Worm (Caenorhabditis elegans) whole organism, L1 larva: ENCODE data around the gene Y75B7AL.2.
A peak's percentile ranks its signal among the peaks of the same experiment; 100 is the strongest.

Source experiments
- C04F5.9 ChIP-seq: sonication (generic microtip); optimal IDR thresholded peaks from 2 replicates; lab custom pipeline; 2016; ENCODE audit warnings: missing genetic modification characterization, missing compliant biosample characterization
- C34B4.2 ChIP-seq: sonication (generic microtip); optimal IDR thresholded peaks from 2 replicates; lab custom pipeline; 2017; ENCODE audit warnings: mild to moderate bottlenecking, missing genetic modification characterization, missing compliant biosample characterization
- F16B12.6 ChIP-seq: fragments of 150-350 bp; optimal IDR thresholded peaks from 2 replicates; lab custom pipeline; 2014; ENCODE audit warnings: missing biosample characterization, missing genetic modification characterization
- Y116A8C.19 ChIP-seq: sonication (generic microtip); optimal IDR thresholded peaks from 2 replicates; lab custom pipeline; 2016; ENCODE audit warnings: missing compliant biosample characterization, missing genetic modification characterization, borderline replicate concordance
- aly-2 ChIP-seq: fragments of 150-350 bp; optimal IDR thresholded peaks from 2 replicates; lab custom pipeline; 2014; ENCODE audit warnings: missing biosample characterization, missing genetic modification characterization
- blmp-1 ChIP-seq: fragments of 150-350 bp; optimal IDR thresholded peaks from 2 replicates; lab custom pipeline; 2014; ENCODE audit warnings: missing biosample characterization, missing genetic modification characterization
- ceh-63 ChIP-seq: fragments of 200-800 bp; sonication (Bioruptor generic); optimal IDR thresholded peaks from 2 replicates; lab custom pipeline; 2018; ENCODE audit warnings: mild to moderate bottlenecking, missing genetic modification characterization, missing compliant biosample characterization
- ceh-8 ChIP-seq: fragments of 200-800 bp; sonication (Bioruptor generic); optimal IDR thresholded peaks from 2 replicates; lab custom pipeline; 2018; ENCODE audit warnings: mild to moderate bottlenecking, missing genetic modification characterization, moderate library complexity, missing compliant biosample characterization
- ceh-82 ChIP-seq, 3 experiments: fragments of 150-350 bp in 1 of 3; sonication (generic microtip) in 2 of 3; optimal IDR thresholded peaks; 2 replicates each; lab custom pipeline; 2014 to 2017; ENCODE audit warnings: missing biosample characterization in 3 of 3, missing genetic modification characterization in 3 of 3
- ceh-90 ChIP-seq: sonication (generic microtip); optimal IDR thresholded peaks from 2 replicates; lab custom pipeline; 2016; ENCODE audit warnings: missing genetic modification characterization, missing compliant biosample characterization
- ces-1 ChIP-seq: fragments of 150-350 bp; optimal IDR thresholded peaks from 2 replicates; lab custom pipeline; 2014; ENCODE audit warnings: missing biosample characterization, missing genetic modification reagents, missing genetic modification characterization
- dpl-1 ChIP-seq, 3 experiments: fragments of 150-350 bp in 2 of 3; sonication (generic microtip) in 1 of 3; optimal IDR thresholded peaks; 2 replicates each; lab custom pipeline; 2014 to 2017; ENCODE audit warnings: missing biosample characterization in 3 of 3, missing genetic modification characterization in 3 of 3, missing genetic modification reagents in 3 of 3
- efl-1 ChIP-seq, 4 experiments: fragments of 150-350 bp; optimal IDR thresholded peaks in 3 of 4; peaks in 1 of 4; 1 replicate in 1 of 4; 2 replicates in 3 of 4; lab custom pipeline; 2014; ENCODE audit warnings: missing biosample characterization in 2 of 4, missing genetic modification characterization in 2 of 4, missing genetic modification reagents in 2 of 4
- efl-3 ChIP-seq: fragments of 200-800 bp; sonication (Bioruptor generic); optimal IDR thresholded peaks from 2 replicates; lab custom pipeline; 2018; ENCODE audit warnings: mild to moderate bottlenecking, missing genetic modification characterization, missing compliant biosample characterization
- egl-13 ChIP-seq: sonication (generic microtip); optimal IDR thresholded peaks from 2 replicates; lab custom pipeline; 2016; ENCODE audit warnings: missing genotype, missing genetic modification reagents, missing genetic modification characterization, missing compliant biosample characterization
- egl-27 ChIP-seq, 2 experiments: fragments of 150-350 bp in 1 of 2; sonication (generic microtip); optimal IDR thresholded peaks; 3 replicates each; lab custom pipeline; 2017 to 2018; ENCODE audit warnings: missing biosample characterization in 2 of 2, missing genetic modification characterization in 2 of 2, missing genetic modification reagents in 2 of 2
- elt-2 ChIP-seq: sonication (generic microtip); optimal IDR thresholded peaks from 2 replicates; lab custom pipeline; 2016; ENCODE audit warnings: missing genetic modification characterization, mild to moderate bottlenecking, inconsistent platforms, missing compliant biosample characterization, missing genetic modification reagents
- fkh-4 ChIP-seq: sonication (generic microtip); optimal IDR thresholded peaks from 2 replicates; lab custom pipeline; 2016; ENCODE audit warnings: missing compliant biosample characterization, missing genetic modification characterization, borderline replicate concordance
- fos-1 ChIP-seq: fragments of 150-350 bp; optimal IDR thresholded peaks from 2 replicates; lab custom pipeline; 2014; ENCODE audit warnings: missing biosample characterization, missing genetic modification characterization
- grh-1 ChIP-seq: fragments of 200-800 bp; sonication (Bioruptor generic); IDR thresholded peaks from 2 replicates; pipeline ENCODE4 v1.3.6; 2022; ENCODE audit warnings: missing genetic modification reagents, missing genetic modification characterization, missing compliant biosample characterization
- hpl-2 ChIP-seq: fragments of 150-350 bp; optimal IDR thresholded peaks from 2 replicates; lab custom pipeline; 2014; ENCODE audit warnings: missing biosample characterization, missing genetic modification reagents, missing genetic modification characterization
- lin-13 ChIP-seq: fragments of 150-350 bp; optimal IDR thresholded peaks from 2 replicates; lab custom pipeline; 2014; ENCODE audit warnings: missing biosample characterization, missing genetic modification reagents, missing genetic modification characterization
- lin-14 ChIP-seq: fragments of 200-800 bp; sonication (Bioruptor generic); optimal IDR thresholded peaks from 2 replicates; lab custom pipeline; 2018; ENCODE audit warnings: mild to moderate bottlenecking, missing genetic modification characterization, moderate library complexity, missing compliant biosample characterization
- lin-15B ChIP-seq: fragments of 150-350 bp; sonication (generic microtip); optimal IDR thresholded peaks from 3 replicates; lab custom pipeline; 2014; ENCODE audit warnings: missing biosample characterization, missing genetic modification characterization
- lin-39 ChIP-seq: fragments of 150-350 bp; optimal IDR thresholded peaks from 2 replicates; lab custom pipeline; 2014; ENCODE audit warnings: missing biosample characterization, missing genetic modification reagents, missing genetic modification characterization
- lsy-2 ChIP-seq, 2 experiments: fragments of 150-350 bp; optimal IDR thresholded peaks; 2 replicates each; lab custom pipeline; 2014; ENCODE audit warnings: missing biosample characterization in 2 of 2, missing genetic modification characterization in 2 of 2
- mab-9 ChIP-seq: fragments of 200-800 bp; sonication (Bioruptor generic); IDR thresholded peaks from 2 replicates; pipeline ENCODE4 v1.3.6; 2022; ENCODE audit warnings: missing genetic modification reagents, missing genetic modification characterization, missing compliant biosample characterization
- mdl-1 ChIP-seq, 2 experiments: fragments of 150-350 bp; optimal IDR thresholded peaks; 2 replicates each; lab custom pipeline; 2014 to 2017; ENCODE audit warnings: missing biosample characterization in 2 of 2, missing genetic modification characterization in 2 of 2, inconsistent platforms in 1 of 2
- mep-1 ChIP-seq: fragments of 150-350 bp; optimal IDR thresholded peaks from 2 replicates; lab custom pipeline; 2014; ENCODE audit warnings: missing biosample characterization, missing genetic modification characterization
- nhr-11 ChIP-seq: fragments of 150-350 bp; optimal IDR thresholded peaks from 2 replicates; lab custom pipeline; 2014; ENCODE audit warnings: missing biosample characterization, missing genetic modification characterization
- nhr-12 ChIP-seq: sonication (generic microtip); optimal IDR thresholded peaks from 2 replicates; lab custom pipeline; 2017; ENCODE audit warnings: missing biosample characterization, missing genetic modification characterization
- nhr-47 ChIP-seq: sonication (generic microtip); optimal IDR thresholded peaks from 2 replicates; lab custom pipeline; 2016; ENCODE audit warnings: mild to moderate bottlenecking, missing genetic modification characterization, moderate library complexity, missing compliant biosample characterization
- nhr-76 ChIP-seq: sonication (generic microtip); optimal IDR thresholded peaks from 2 replicates; lab custom pipeline; 2017; ENCODE audit warnings: missing biosample characterization, missing genetic modification characterization
- nhr-84 ChIP-seq: sonication (generic microtip); optimal IDR thresholded peaks from 2 replicates; lab custom pipeline; 2017; ENCODE audit warnings: missing biosample characterization, missing genetic modification characterization
- pag-3 ChIP-seq: sonication (generic microtip); optimal IDR thresholded peaks from 2 replicates; lab custom pipeline; 2017; ENCODE audit warnings: missing genetic modification characterization, mild to moderate bottlenecking, missing compliant biosample characterization, antibody characterized with exemption, borderline replicate concordance; ENCODE audit not compliant: insufficient read depth
- rnt-1 ChIP-seq: sonication (generic microtip); optimal IDR thresholded peaks from 2 replicates; lab custom pipeline; 2016; ENCODE audit warnings: mild to moderate bottlenecking, missing genetic modification characterization, moderate library complexity, missing compliant biosample characterization
- skn-1 ChIP-seq: fragments of 150-350 bp; optimal IDR thresholded peaks from 2 replicates; lab custom pipeline; 2014; ENCODE audit warnings: missing biosample characterization, missing genetic modification characterization
- snpc-4 ChIP-seq: fragments of 150-350 bp; optimal IDR thresholded peaks from 2 replicates; lab custom pipeline; 2014; ENCODE audit warnings: missing biosample characterization, missing genetic modification characterization
- sptf-1 ChIP-seq: fragments of 150-350 bp; optimal IDR thresholded peaks from 2 replicates; lab custom pipeline; 2014; ENCODE audit warnings: missing biosample characterization, missing genetic modification characterization
- sup-37 ChIP-seq: fragments of 200-800 bp; sonication (Bioruptor generic); optimal IDR thresholded peaks from 2 replicates; lab custom pipeline; 2018; ENCODE audit warnings: mild to moderate bottlenecking, missing genetic modification characterization, missing compliant biosample characterization
- tbx-2 ChIP-seq: sonication (generic microtip); optimal IDR thresholded peaks from 2 replicates; lab custom pipeline; 2016; ENCODE audit warnings: missing genetic modification characterization, missing compliant biosample characterization
- unc-130 ChIP-seq: fragments of 150-350 bp; optimal IDR thresholded peaks from 2 replicates; lab custom pipeline; 2017; ENCODE audit warnings: missing biosample characterization, missing genetic modification characterization, inconsistent platforms
- unc-30 ChIP-seq: sonication (generic microtip); optimal IDR thresholded peaks from 2 replicates; lab custom pipeline; 2017; ENCODE audit warnings: missing biosample characterization, missing genetic modification characterization
- unc-62 ChIP-seq: fragments of 150-350 bp; optimal IDR thresholded peaks from 2 replicates; lab custom pipeline; 2014; ENCODE audit warnings: missing biosample characterization, missing genetic modification reagents, missing genetic modification characterization
- unc-98 ChIP-seq: fragments of 200-800 bp; sonication (Bioruptor generic); IDR thresholded peaks from 2 replicates; pipeline ENCODE4 v1.3.6; 2022; ENCODE audit warnings: missing genetic modification characterization, missing compliant biosample characterization
- vab-15 ChIP-seq: sonication (generic microtip); optimal IDR thresholded peaks from 2 replicates; lab custom pipeline; 2017; ENCODE audit warnings: missing genotype, mild to moderate bottlenecking, missing genetic modification characterization, missing compliant biosample characterization
- zag-1 ChIP-seq: fragments of 150-350 bp; optimal IDR thresholded peaks from 2 replicates; lab custom pipeline; 2014; ENCODE audit warnings: missing biosample characterization, missing genetic modification characterization
- zip-4 ChIP-seq: fragments of 200-800 bp; sonication (Bioruptor generic); optimal IDR thresholded peaks from 2 replicates; lab custom pipeline; 2018; ENCODE audit warnings: mild to moderate bottlenecking, missing genetic modification characterization, moderate library complexity, missing compliant biosample characterization
- ztf-11 ChIP-seq, 2 experiments: sonication (generic microtip); optimal IDR thresholded peaks; 2 replicates each; lab custom pipeline; 2016 to 2017; ENCODE audit warnings: missing genetic modification characterization in 2 of 2, missing biosample characterization in 1 of 2, missing compliant biosample characterization in 1 of 2
- ztf-4 ChIP-seq: fragments of 150-350 bp; optimal IDR thresholded peaks from 2 replicates; lab custom pipeline; 2014; ENCODE audit warnings: missing biosample characterization, missing genetic modification characterization

Gene Y75B7AL.2

ce11 chrV:1370914-1371313 is 13.0 kb upstream of the Y75B7AL.2 start, which contains the start of gene snt-3:
snt-3 (minus strand) TSS chrV:1371014.
- TF ChIP-seq sup-37 (GFP tag; lab: Kevin White, UChicago) (no peak), snpc-4 (tag; lab: Kevin White, UChicago) (no peak), fkh-4 (tag; lab: Kevin White, UChicago) (no peak), egl-27 (tag; optimal IDR thresholded peaks at IDR 0.05; lab: Kevin White, UChicago) (no peak), efl-3 (GFP tag; lab: Kevin White, UChicago) (no peak), lin-15B (tag; lab: Kevin White, UChicago) (no peak), aly-2 (no peak), ceh-82 (tag; optimal IDR thresholded peaks at IDR 0.05; lab: Kevin White, UChicago) (no peak), unc-62 (GFP tag; lab: Kevin White, UChicago) (no peak), blmp-1 (no peak), unc-30 (tag; lab: Kevin White, UChicago) (no peak)

- TF ChIP-seq ceh-63 (GFP tag; lab: Kevin White, UChicago), result no peak
- TF ChIP-seq C04F5.9, result no peak
- no peak for TF ChIP-seq unc-98
- TF ChIP-seq hpl-2, result no peak
- TF ChIP-seq lin-39, result no peak
- no peak for TF ChIP-seq tbx-2 (tag; lab: Kevin White, UChicago)
- TF ChIP-seq nhr-11, result no peak
- TF ChIP-seq mep-1 (tag; lab: Kevin White, UChicago), result no peak
- no peak for TF ChIP-seq Y116A8C.19 (tag; lab: Kevin White, UChicago)
- no peak for TF ChIP-seq dpl-1 (GFP tag; optimal IDR thresholded peaks at IDR 0.05; lab: Kevin White, UChicago)
- no peak for TF ChIP-seq ztf-11 (tag; optimal IDR thresholded peaks at IDR 0.05; lab: Kevin White, UChicago)
- no peak for TF ChIP-seq mab-9 (GFP tag; lab: Robert Waterston, UW)
- TF ChIP-seq efl-1 (optimal IDR thresholded peaks at IDR 0.05; lab: Kevin White, UChicago), result no peak
- no peak for TF ChIP-seq efl-1 (GFP tag; optimal IDR thresholded peaks at IDR 0.05 in 1 of 2; lab: Kevin White, UChicago)
- no peak for TF ChIP-seq ztf-4
- no peak for TF ChIP-seq C34B4.2
- TF ChIP-seq ceh-82 (tag; optimal IDR thresholded peaks at IDR 0.05; lab: Kevin White, UChicago), result no peak
- no peak for TF ChIP-seq fos-1 (tag; lab: Kevin White, UChicago)
- TF ChIP-seq egl-13 (tag; lab: Kevin White, UChicago), result no peak
- no peak for TF ChIP-seq rnt-1
- TF ChIP-seq unc-130, result no peak
Observed at ce11 chrV:1368138-1368537, 10.2 kb upstream of the Y75B7AL.2 start.

DNA sequence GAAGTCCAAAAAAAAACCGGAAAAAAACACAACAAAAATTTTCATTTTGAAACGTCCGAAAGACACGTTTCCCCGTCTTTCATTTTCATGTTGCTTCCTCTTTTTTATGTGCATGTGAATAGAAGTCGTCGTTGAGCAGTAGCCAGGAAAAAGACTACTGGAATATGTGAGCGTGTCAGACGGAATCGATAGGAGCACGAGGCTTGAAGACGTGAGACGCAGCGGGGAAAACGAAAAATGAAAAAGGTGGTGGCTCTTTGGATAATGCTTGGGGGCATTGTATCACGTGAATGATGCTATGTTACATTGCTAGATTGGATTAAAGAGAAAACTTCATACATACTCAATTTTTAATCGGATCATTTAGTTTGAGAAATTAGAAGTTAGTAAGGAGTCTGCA is 8.1 kb upstream of the Y75B7AL.2 start:
- no peak for TF ChIP-seq efl-3 (GFP tag; lab: Kevin White, UChicago)
- TF ChIP-seq tbx-2 (tag; lab: Kevin White, UChicago), result peak; percentile 36
- no peak for TF ChIP-seq mab-9 (GFP tag; lab: Robert Waterston, UW)
- no peak for TF ChIP-seq zag-1 (tag; lab: Kevin White, UChicago)
- TF ChIP-seq lin-13 (GFP tag; lab: Kevin White, UChicago), result no peak
- TF ChIP-seq pag-3 (tag; lab: Kevin White, UChicago), result no peak
- no peak for TF ChIP-seq ztf-11 (tag; optimal IDR thresholded peaks at IDR 0.05; lab: Kevin White, UChicago)
- no peak for TF ChIP-seq grh-1 (GFP tag; lab: Robert Waterston, UW)
- no peak for TF ChIP-seq ceh-8
- TF ChIP-seq unc-130, result no peak
- no peak for TF ChIP-seq nhr-76 (tag; lab: Kevin White, UChicago)
- no peak for TF ChIP-seq C04F5.9
- TF ChIP-seq zip-4 (GFP tag; lab: Kevin White, UChicago), result no peak
- no peak for TF ChIP-seq F16B12.6 (tag; lab: Kevin White, UChicago)
- no peak for TF ChIP-seq nhr-84 (tag; lab: Kevin White, UChicago)
- TF ChIP-seq ces-1 (GFP tag; lab: Kevin White, UChicago), result peak; percentile 45
- TF ChIP-seq skn-1 (tag; lab: Kevin White, UChicago), result no peak
- no peak for TF ChIP-seq nhr-12
- peak; percentile 32 to 47 for TF ChIP-seq lsy-2 (tag; optimal IDR thresholded peaks at IDR 0.05; lab: Kevin White, UChicago)
- no peak for TF ChIP-seq fkh-4 (tag; lab: Kevin White, UChicago)
- peak; percentile 98 for TF ChIP-seq lin-14 (GFP tag; lab: Kevin White, UChicago)
- no peak for TF ChIP-seq sup-37 (GFP tag; lab: Kevin White, UChicago)
- no peak for TF ChIP-seq sptf-1 (tag; lab: Kevin White, UChicago)
- peak; percentile 24 to 30 for TF ChIP-seq mdl-1 (tag; optimal IDR thresholded peaks at IDR 0.05; lab: Kevin White, UChicago)
- TF ChIP-seq elt-2 (tag; lab: Kevin White, UChicago), result no peak
- no peak for TF ChIP-seq vab-15 (tag; lab: Kevin White, UChicago)
- no peak for TF ChIP-seq ceh-90 (tag; lab: Kevin White, UChicago)
- peak; percentile 79 for TF ChIP-seq nhr-47 (tag; lab: Kevin White, UChicago)
